Worm (Caenorhabditis elegans) whole organism, L4 larva: Measurements from ENCODE around the gene ZK632.11.
A peak's percentile ranks its signal among the peaks of the same experiment; 100 is the strongest.

Experiments used
- D1046.2 ChIP-seq: fragments of 200-800 bp; sonication (Bioruptor generic); IDR thresholded peaks from 2 replicates; pipeline ENCODE4 v1.3.6; 2022; ENCODE audit warnings: missing genetic modification characterization, missing compliant biosample characterization
- F10B5.3 ChIP-seq: sonication (generic microtip); optimal IDR thresholded peaks from 2 replicates; lab custom pipeline; 2016; ENCODE audit warnings: mild to moderate bottlenecking, missing genetic modification characterization, missing compliant biosample characterization
- F26F4.8 ChIP-seq: fragments of 200-800 bp; sonication (Bioruptor generic); conservative IDR thresholded peaks from 2 replicates; pipeline ENCODE4 v1.3.6; 2022; ENCODE audit warnings: missing genetic modification characterization, missing compliant biosample characterization
- Y5F2A.4 ChIP-seq: fragments of 200-800 bp; sonication (Bioruptor generic); optimal IDR thresholded peaks from 2 replicates; lab custom pipeline; 2018; ENCODE audit warnings: mild to moderate bottlenecking, missing genetic modification characterization, missing compliant biosample characterization
- ZK546.5 ChIP-seq, 2 experiments: sonication (generic microtip); optimal IDR thresholded peaks; 2 replicates each; lab custom pipeline; 2017; ENCODE audit warnings: missing biosample characterization in 2 of 2, missing genetic modification characterization in 2 of 2
- aha-1 ChIP-seq: fragments of 150-350 bp; peaks from one replicate; lab custom pipeline; 2014; ENCODE audit warnings: missing biosample characterization, missing genetic modification characterization
- aly-2 ChIP-seq: sonication (generic microtip); optimal IDR thresholded peaks from 2 replicates; lab custom pipeline; 2018; ENCODE audit warnings: missing biosample characterization, missing genetic modification characterization
- ama-1 ChIP-seq: fragments of 150-350 bp; optimal IDR thresholded peaks from 2 replicates; lab custom pipeline; 2014; ENCODE audit warnings: inconsistent platforms, mixed read lengths
- ceh-20 ChIP-seq: fragments of 200-800 bp; sonication (Bioruptor generic); IDR thresholded peaks from 2 replicates; pipeline ENCODE4 v1.3.6; 2022; ENCODE audit warnings: missing genetic modification reagents, missing genetic modification characterization, missing compliant biosample characterization
- ceh-28 ChIP-seq: fragments of 150-350 bp; optimal IDR thresholded peaks from 2 replicates; lab custom pipeline; 2014; ENCODE audit warnings: missing biosample characterization, missing genetic modification reagents, missing genetic modification characterization
- ceh-32 ChIP-seq: sonication (generic microtip); optimal IDR thresholded peaks from 2 replicates; lab custom pipeline; 2016; ENCODE audit warnings: mild to moderate bottlenecking, missing genetic modification characterization, missing compliant biosample characterization; ENCODE audit not compliant: poor library complexity
- ceh-62 ChIP-seq: sonication (generic microtip); optimal IDR thresholded peaks from 2 replicates; lab custom pipeline; 2017; ENCODE audit warnings: missing biosample characterization, missing genetic modification characterization
- cey-2 ChIP-seq: sonication (generic microtip); optimal IDR thresholded peaks from 3 replicates; lab custom pipeline; 2017; ENCODE audit warnings: missing genetic modification characterization, mild to moderate bottlenecking, missing compliant biosample characterization, antibody characterized with exemption, borderline replicate concordance; ENCODE audit not compliant: insufficient read depth
- ctbp-1 ChIP-seq: fragments of 200-800 bp; sonication (Bioruptor generic); IDR thresholded peaks from 2 replicates; pipeline ENCODE4 v1.3.6; 2022; ENCODE audit warnings: missing genetic modification reagents, missing genetic modification characterization, missing compliant biosample characterization
- daf-12 ChIP-seq: fragments of 150-350 bp; optimal IDR thresholded peaks from 2 replicates; lab custom pipeline; 2014; ENCODE audit warnings: missing biosample characterization, missing genetic modification reagents, missing genetic modification characterization
- daf-16 ChIP-seq, 3 experiments: sonication (generic microtip); optimal IDR thresholded peaks; 2 replicates each; lab custom pipeline; 2016 to 2017; ENCODE audit warnings: missing genetic modification characterization in 3 of 3, missing genetic modification reagents in 3 of 3, mild to moderate bottlenecking in 2 of 3, missing compliant biosample characterization in 2 of 3, missing biosample characterization in 1 of 3, moderate library complexity in 1 of 3
- dmd-8 ChIP-seq: fragments of 200-800 bp; sonication (Bioruptor generic); IDR thresholded peaks from 2 replicates; pipeline ENCODE4 v1.3.6; 2022; ENCODE audit warnings: missing genetic modification characterization, missing compliant biosample characterization
- dmd-9 ChIP-seq: fragments of 200-800 bp; sonication (Bioruptor generic); IDR thresholded peaks from 2 replicates; pipeline ENCODE4 v1.3.6; 2022; ENCODE audit warnings: missing genetic modification reagents, missing genetic modification characterization, missing compliant biosample characterization
- duxl-1 ChIP-seq: sonication (generic microtip); optimal IDR thresholded peaks from 2 replicates; lab custom pipeline; 2016; ENCODE audit warnings: mild to moderate bottlenecking, missing genetic modification characterization, moderate library complexity, missing compliant biosample characterization; ENCODE audit not compliant: poor library complexity
- egl-27 ChIP-seq: sonication (generic microtip); optimal IDR thresholded peaks from 3 replicates; lab custom pipeline; 2017; ENCODE audit warnings: missing biosample characterization, missing genetic modification reagents, missing genetic modification characterization
- fkh-10 ChIP-seq: fragments of 150-350 bp; optimal IDR thresholded peaks from 2 replicates; lab custom pipeline; 2014; ENCODE audit warnings: missing biosample characterization, missing genetic modification reagents, missing genetic modification characterization
- fos-1 ChIP-seq: fragments of 150-350 bp; optimal IDR thresholded peaks from 2 replicates; lab custom pipeline; 2014; ENCODE audit warnings: missing biosample characterization, missing genetic modification characterization
- gei-8 ChIP-seq: fragments of 200-800 bp; sonication (Bioruptor generic); optimal IDR thresholded peaks from 2 replicates; lab custom pipeline; 2018; ENCODE audit warnings: mild to moderate bottlenecking, missing genetic modification characterization, missing compliant biosample characterization
- hlh-30 ChIP-seq: sonication (generic microtip); optimal IDR thresholded peaks from 2 replicates; lab custom pipeline; 2017; ENCODE audit warnings: antibody characterized with exemption, mild to moderate bottlenecking, missing genetic modification characterization, missing compliant biosample characterization; ENCODE audit not compliant: insufficient read depth
- hmg-1.1 ChIP-seq: fragments of 200-800 bp; sonication (Bioruptor generic); IDR thresholded peaks from 2 replicates; pipeline ENCODE4 v1.3.6; 2022; ENCODE audit warnings: missing genetic modification reagents, missing genetic modification characterization, missing compliant biosample characterization
- lim-7 ChIP-seq: fragments of 200-800 bp; sonication (Bioruptor generic); IDR thresholded peaks from 2 replicates; pipeline ENCODE4 v1.3.6; 2022; ENCODE audit warnings: missing genetic modification characterization, missing compliant biosample characterization
- lin-13 ChIP-seq: fragments of 150-350 bp; optimal IDR thresholded peaks from 2 replicates; lab custom pipeline; 2014; ENCODE audit warnings: missing biosample characterization, missing genetic modification reagents, missing genetic modification characterization
- madf-9 ChIP-seq: fragments of 200-800 bp; sonication (Bioruptor generic); conservative IDR thresholded peaks from 2 replicates; pipeline ENCODE4 v1.3.6; 2022; ENCODE audit warnings: missing genetic modification reagents, missing genetic modification characterization, missing compliant biosample characterization
- mdl-1 ChIP-seq, 2 experiments: fragments of 150-350 bp in 1 of 2; sonication (generic microtip) in 1 of 2; optimal IDR thresholded peaks; 2 replicates each; lab custom pipeline; 2014 to 2017; ENCODE audit warnings: missing biosample characterization in 2 of 2, missing genetic modification characterization in 2 of 2
- mep-1 ChIP-seq: fragments of 150-350 bp; sonication (generic microtip); optimal IDR thresholded peaks from 3 replicates; lab custom pipeline; 2014; ENCODE audit warnings: missing biosample characterization, missing genetic modification characterization
- mes-2 ChIP-seq: sonication (generic microtip); optimal IDR thresholded peaks from 2 replicates; lab custom pipeline; 2016; ENCODE audit warnings: missing genotype, mild to moderate bottlenecking, missing genetic modification characterization, missing compliant biosample characterization; ENCODE audit not compliant: poor library complexity, severe bottlenecking
- nhr-10 ChIP-seq: fragments of 150-350 bp; optimal IDR thresholded peaks from 2 replicates; lab custom pipeline; 2014; ENCODE audit warnings: missing biosample characterization, missing genetic modification characterization
- nhr-102 ChIP-seq: sonication (generic microtip); optimal IDR thresholded peaks from 2 replicates; lab custom pipeline; 2016; ENCODE audit warnings: mild to moderate bottlenecking, missing genetic modification characterization, moderate library complexity, missing compliant biosample characterization
- nhr-111 ChIP-seq: fragments of 200-800 bp; sonication (Bioruptor generic); optimal IDR thresholded peaks from 2 replicates; lab custom pipeline; 2018; ENCODE audit warnings: mild to moderate bottlenecking, missing genetic modification characterization, missing compliant biosample characterization
- nhr-237 ChIP-seq: sonication (generic microtip); optimal IDR thresholded peaks from 2 replicates; lab custom pipeline; 2017; ENCODE audit warnings: missing biosample characterization, missing genetic modification characterization
- nhr-25 ChIP-seq: sonication (generic microtip); optimal IDR thresholded peaks from 2 replicates; lab custom pipeline; 2017; ENCODE audit warnings: missing genetic modification characterization, mild to moderate bottlenecking, missing compliant biosample characterization, antibody characterized with exemption, moderate library complexity, borderline replicate concordance; ENCODE audit not compliant: insufficient read depth
- nhr-28 ChIP-seq: fragments of 150-350 bp; optimal IDR thresholded peaks from 2 replicates; lab custom pipeline; 2014; ENCODE audit warnings: missing biosample characterization, missing genetic modification characterization
- nhr-41 ChIP-seq: fragments of 200-800 bp; sonication (Bioruptor generic); IDR thresholded peaks from 2 replicates; pipeline ENCODE4 v1.3.6; 2022; ENCODE audit warnings: missing genetic modification reagents, missing genetic modification characterization, missing compliant biosample characterization
- nhr-42 ChIP-seq: fragments of 200-800 bp; sonication (Bioruptor generic); IDR thresholded peaks from 2 replicates; pipeline ENCODE4 v1.3.6; 2022; ENCODE audit warnings: missing genetic modification characterization, missing compliant biosample characterization
- nhr-76 ChIP-seq: fragments of 150-350 bp; optimal IDR thresholded peaks from 2 replicates; lab custom pipeline; 2014; ENCODE audit warnings: missing biosample characterization, missing genetic modification characterization
- saeg-2 ChIP-seq: fragments of 200-800 bp; sonication (Bioruptor generic); IDR thresholded peaks from 2 replicates; pipeline ENCODE4 v1.3.6; 2022; ENCODE audit warnings: missing genetic modification reagents, missing genetic modification characterization, missing compliant biosample characterization
- sdz-12 ChIP-seq: fragments of 200-800 bp; sonication (Bioruptor generic); optimal IDR thresholded peaks from 2 replicates; lab custom pipeline; 2018; ENCODE audit warnings: mild to moderate bottlenecking, missing genetic modification characterization, missing compliant biosample characterization
- skn-1 ChIP-seq: fragments of 150-350 bp; optimal IDR thresholded peaks from 2 replicates; lab custom pipeline; 2014; ENCODE audit warnings: missing biosample characterization, missing genetic modification characterization
- snpc-4 ChIP-seq: fragments of 150-350 bp; optimal IDR thresholded peaks from 2 replicates; lab custom pipeline; 2014; ENCODE audit warnings: missing biosample characterization, missing genetic modification characterization
- spr-1 ChIP-seq: sonication (generic microtip); optimal IDR thresholded peaks from 2 replicates; lab custom pipeline; 2016; ENCODE audit warnings: mild to moderate bottlenecking, missing genetic modification characterization, missing compliant biosample characterization
- tag-97 ChIP-seq: fragments of 200-800 bp; sonication (Bioruptor generic); IDR thresholded peaks from 2 replicates; pipeline ENCODE4 v1.3.6; 2022; ENCODE audit warnings: missing genetic modification characterization, missing compliant biosample characterization
- tra-1 ChIP-seq: fragments of 200-800 bp; sonication (Bioruptor generic); IDR thresholded peaks from 2 replicates; pipeline ENCODE4 v1.3.6; 2022; ENCODE audit warnings: missing genetic modification reagents, missing genetic modification characterization, missing compliant biosample characterization
- unc-62 ChIP-seq, 3 experiments: fragments of 150-350 bp in 1 of 3; sonication (generic microtip); optimal IDR thresholded peaks in 2 of 3; peaks in 1 of 3; 1 replicate in 1 of 3; 2 replicates in 2 of 3; lab custom pipeline; 2014 to 2017; ENCODE audit warnings: missing biosample characterization in 3 of 3, missing genetic modification characterization in 3 of 3, missing genetic modification reagents in 3 of 3, missing genotype in 1 of 3
- zfp-2 ChIP-seq: sonication (generic microtip); optimal IDR thresholded peaks from 2 replicates; lab custom pipeline; 2016; ENCODE audit warnings: mild to moderate bottlenecking, missing genetic modification characterization, missing compliant biosample characterization
- zip-11 ChIP-seq: fragments of 200-800 bp; sonication (Bioruptor generic); IDR thresholded peaks from 2 replicates; pipeline ENCODE4 v1.3.6; 2022; ENCODE audit warnings: missing genetic modification characterization, missing compliant biosample characterization
- ztf-7 ChIP-seq: fragments of 150-350 bp; optimal IDR thresholded peaks from 2 replicates; lab custom pipeline; 2014; ENCODE audit warnings: missing biosample characterization, missing genetic modification characterization

The ZK632.11 gene

ce11 chrIII:9807560-9808046, 20.1 kb upstream of the ZK632.11 start:
- TF ChIP-seq snpc-4: no peak
- no peak for TF ChIP-seq skn-1 (tag; lab: Kevin White, UChicago)
- no peak for TF ChIP-seq D1046.2 (GFP tag; lab: Robert Waterston, UW)
- no peak for TF ChIP-seq zip-11 (GFP tag; lab: Robert Waterston, UW)
- TF ChIP-seq hlh-30: peak; percentile 87
- no peak for TF ChIP-seq Y5F2A.4 (GFP tag; lab: Kevin White, UChicago)
- TF ChIP-seq ceh-62: no peak
- TF ChIP-seq nhr-237 (tag; lab: Kevin White, UChicago): no peak
- TF ChIP-seq lin-13 (GFP tag; lab: Kevin White, UChicago): peak; percentile 8
- TF ChIP-seq dmd-9 (GFP tag; lab: Robert Waterston, UW): no peak
- TF ChIP-seq madf-9 (GFP tag; lab: Robert Waterston, UW): no peak
- no peak for TF ChIP-seq saeg-2 (GFP tag; lab: Robert Waterston, UW)
- TF ChIP-seq daf-12 (tag; lab: Kevin White, UChicago): no peak
- TF ChIP-seq nhr-10 (tag; lab: Kevin White, UChicago): no peak
- no peak for TF ChIP-seq mes-2 (tag; lab: Kevin White, UChicago)
- TF ChIP-seq spr-1 (tag; lab: Kevin White, UChicago): no peak
- no peak for TF ChIP-seq aly-2 (tag; lab: Kevin White, UChicago)
- no peak for TF ChIP-seq hmg-1.1 (GFP tag; lab: Robert Waterston, UW)
- 0 out of 2 replicates have a peak, but pooled peaks have one; percentile 6 for TF ChIP-seq tra-1
- TF ChIP-seq nhr-25: no peak
- peak; percentile 72 for TF ChIP-seq ceh-20 (GFP tag; lab: Robert Waterston, UW)
- TF ChIP-seq ctbp-1 (GFP tag; lab: Robert Waterston, UW): no peak
- no peak for TF ChIP-seq fkh-10 (GFP tag; lab: Kevin White, UChicago)
- no peak for TF ChIP-seq nhr-76
- TF ChIP-seq cey-2 (tag; lab: Kevin White, UChicago): no peak
- TF ChIP-seq sdz-12 (GFP tag; lab: Kevin White, UChicago): no peak
- TF ChIP-seq nhr-41: no peak
- TF ChIP-seq daf-16 (GFP tag; optimal IDR thresholded peaks at IDR 0.05; lab: Kevin White, UChicago): no peak
- TF ChIP-seq daf-16 (tag; optimal IDR thresholded peaks at IDR 0.05; lab: Kevin White, UChicago): peak; percentile 13
- no peak for TF ChIP-seq unc-62 (GFP tag; optimal IDR thresholded peaks at IDR 0.05 in 1 of 2; lab: Kevin White, UChicago)
- no peak for TF ChIP-seq unc-62 (tag; optimal IDR thresholded peaks at IDR 0.05; lab: Kevin White, UChicago)
- no peak for TF ChIP-seq nhr-42 (GFP tag; lab: Robert Waterston, UW)
- TF ChIP-seq egl-27 (tag; lab: Kevin White, UChicago): no peak
- TF ChIP-seq mep-1 (tag; lab: Kevin White, UChicago): peak; percentile 63
- TF ChIP-seq nhr-111: no peak
- TF ChIP-seq tag-97: no peak
- TF ChIP-seq fos-1 (tag; lab: Kevin White, UChicago): no peak
- TF ChIP-seq F26F4.8 (GFP tag; lab: Robert Waterston, UW): no peak
- no peak for TF ChIP-seq gei-8 (GFP tag; lab: Kevin White, UChicago)
- TF ChIP-seq lim-7 (GFP tag; lab: Robert Waterston, UW): no peak
- no peak for TF ChIP-seq ceh-28 (tag; lab: Kevin White, UChicago)
- TF ChIP-seq aha-1 (tag; lab: Kevin White, UChicago): peak; percentile 81
- peak; percentile 75 for TF ChIP-seq nhr-28 (tag; lab: Kevin White, UChicago)
- TF ChIP-seq ZK546.5 (tag; optimal IDR thresholded peaks at IDR 0.05; lab: Kevin White, UChicago): no peak
- TF ChIP-seq ceh-32 (tag; lab: Kevin White, UChicago): no peak
- TF ChIP-seq ama-1 (lab: Kevin White, UChicago): peak; percentile 64
- TF ChIP-seq nhr-102 (tag; lab: Kevin White, UChicago): no peak
- TF ChIP-seq F10B5.3 (tag; lab: Kevin White, UChicago): no peak
- TF ChIP-seq dmd-8 (GFP tag; lab: Robert Waterston, UW): no peak
- TF ChIP-seq mdl-1 (tag; optimal IDR thresholded peaks at IDR 0.05; lab: Kevin White, UChicago): peak; percentile 23 to 79
- TF ChIP-seq duxl-1 (tag; lab: Kevin White, UChicago): no peak
- TF ChIP-seq ztf-7 (tag; lab: Kevin White, UChicago): no peak
- TF ChIP-seq zfp-2 (tag; lab: Kevin White, UChicago): no peak
